Fruit fly (Drosophila melanogaster) whole organism, embryonic: ENCODE measurements around the gene CG43321.

ENCODE experiments used
- Antp ChIP-seq: fragments of 200-800 bp; sonication (Bioruptor generic); optimal IDR thresholded peaks from 3 replicates; lab custom pipeline; 2016; ENCODE audit warnings: missing biosample characterization, missing genetic modification characterization
- Blimp-1 ChIP-seq: fragments of 200-800 bp; sonication (Bioruptor generic); optimal IDR thresholded peaks from 3 replicates; lab custom pipeline; 2018; ENCODE audit warnings: missing biosample characterization, missing genetic modification characterization, mild to moderate bottlenecking, moderate library complexity, missing genetic modification reagents
- BtbVII ChIP-seq: fragments of 200-800 bp; sonication (Bioruptor generic); optimal IDR thresholded peaks from 3 replicates; lab custom pipeline; 2017; ENCODE audit warnings: missing biosample characterization, mild to moderate bottlenecking, missing genetic modification characterization
- Bteb2 ChIP-seq: fragments of 200-800 bp; sonication (Bioruptor generic); optimal IDR thresholded peaks from 2 replicates; lab custom pipeline; 2016; ENCODE audit warnings: missing biosample characterization, missing genetic modification characterization
- CG10959 ChIP-seq: fragments of 200-800 bp; sonication (Bioruptor generic); IDR thresholded peaks from 2 replicates; pipeline ENCODE4 v1.3.6; 2022; ENCODE audit warnings: missing biosample characterization, missing genetic modification characterization
- CG12299 ChIP-seq: fragments of 200-800 bp; sonication (Bioruptor generic); optimal IDR thresholded peaks from 2 replicates; lab custom pipeline; 2018; ENCODE audit warnings: missing biosample characterization, mild to moderate bottlenecking, missing genetic modification characterization
- CG12769 ChIP-seq: fragments of 200-800 bp; sonication (Bioruptor generic); optimal IDR thresholded peaks from 2 replicates; lab custom pipeline; 2019; ENCODE audit warnings: missing biosample characterization, mild to moderate bottlenecking, missing genetic modification characterization, moderate library complexity
- CG15514 ChIP-seq: fragments of 200-800 bp; sonication (Bioruptor generic); optimal IDR thresholded peaks from 3 replicates; lab custom pipeline; 2017; ENCODE audit warnings: missing biosample characterization, missing genetic modification characterization, mild to moderate bottlenecking, moderate library complexity, missing genetic modification reagents
- CG16815 ChIP-seq: fragments of 200-800 bp; sonication (Bioruptor generic); optimal IDR thresholded peaks from 3 replicates; lab custom pipeline; 2017; ENCODE audit warnings: missing biosample characterization, mild to moderate bottlenecking, missing genetic modification characterization
- CG17186 ChIP-seq: fragments of 200-800 bp; sonication (Bioruptor generic); optimal IDR thresholded peaks from 3 replicates; lab custom pipeline; 2017; ENCODE audit warnings: missing biosample characterization, missing genetic modification reagents, missing genetic modification characterization
- CG17328 ChIP-seq: fragments of 200-800 bp; sonication (Bioruptor generic); IDR thresholded peaks from 2 replicates; pipeline ENCODE4 v1.3.6; 2022; ENCODE audit warnings: missing biosample characterization, missing genetic modification characterization
- CG17612 ChIP-seq: fragments of 200-800 bp; sonication (Bioruptor generic); IDR thresholded peaks from 2 replicates; pipeline ENCODE4 v1.3.6; 2022; ENCODE audit warnings: missing biosample characterization, missing genetic modification characterization
- CG17912 ChIP-seq: fragments of 200-800 bp; sonication (Bioruptor generic); optimal IDR thresholded peaks from 2 replicates; lab custom pipeline; 2018; ENCODE audit warnings: missing biosample characterization, mild to moderate bottlenecking, missing genetic modification characterization
- CG18262 ChIP-seq: fragments of 200-800 bp; optimal IDR thresholded peaks from 3 replicates; lab custom pipeline; 2019; ENCODE audit warnings: missing biosample characterization, mild to moderate bottlenecking, missing genetic modification characterization, moderate library complexity
- CG18599 ChIP-seq: fragments of 200-800 bp; sonication (Bioruptor generic); optimal IDR thresholded peaks from 3 replicates; lab custom pipeline; 2017; ENCODE audit warnings: missing biosample characterization, missing genetic modification characterization, mild to moderate bottlenecking, moderate library complexity, missing genetic modification reagents
- CG2116 ChIP-seq: fragments of 200-800 bp; sonication (Bioruptor generic); optimal IDR thresholded peaks from 3 replicates; lab custom pipeline; 2018; ENCODE audit warnings: missing biosample characterization, mild to moderate bottlenecking, missing genetic modification characterization
- CG3726 ChIP-seq: fragments of 200-800 bp; sonication (Bioruptor generic); IDR thresholded peaks from 3 replicates; pipeline ENCODE4, ENCODE4 v1.3.6; 2022; ENCODE audit warnings: missing biosample characterization, missing genetic modification characterization
- CG5180 ChIP-seq: fragments of 200-800 bp; sonication (Bioruptor generic); optimal IDR thresholded peaks from 3 replicates; lab custom pipeline; 2017; ENCODE audit warnings: missing biosample characterization, missing genetic modification characterization, mild to moderate bottlenecking, moderate library complexity, missing genetic modification reagents
- CG6791 ChIP-seq: fragments of 200-800 bp; sonication (Bioruptor generic); IDR thresholded peaks from 3 replicates; pipeline ENCODE4 v1.3.6; 2022; ENCODE audit warnings: missing biosample characterization, missing genetic modification characterization; ENCODE audit not compliant: partially characterized antibody
- CG8281 ChIP-seq: fragments of 200-800 bp; sonication (Bioruptor generic); optimal IDR thresholded peaks from 2 replicates; lab custom pipeline; 2018; ENCODE audit warnings: missing biosample characterization, mild to moderate bottlenecking, missing genetic modification characterization, moderate library complexity
- CG8478 ChIP-seq: fragments of >200 bp; optimal IDR thresholded peaks from 2 replicates; lab custom pipeline; 2018
- CG9876 ChIP-seq: fragments of 200-800 bp; sonication (Bioruptor generic); optimal IDR thresholded peaks from 2 replicates; lab custom pipeline; 2016; ENCODE audit warnings: missing biosample characterization, missing genetic modification characterization
- Doc3 ChIP-seq: fragments of 200-800 bp; sonication (Bioruptor generic); IDR thresholded peaks from 3 replicates; pipeline ENCODE4 v1.3.6; 2022; ENCODE audit warnings: missing biosample characterization, missing genetic modification characterization; ENCODE audit not compliant: partially characterized antibody
- HHEX ChIP-seq: fragments of 200-800 bp; sonication (Bioruptor generic); optimal IDR thresholded peaks from 3 replicates; lab custom pipeline; 2017; ENCODE audit warnings: missing biosample characterization, mild to moderate bottlenecking, missing genetic modification characterization, missing genetic modification reagents
- Hey ChIP-seq: fragments of 200-800 bp; sonication (Bioruptor generic); optimal IDR thresholded peaks from 3 replicates; lab custom pipeline; 2018; ENCODE audit warnings: missing biosample characterization, mild to moderate bottlenecking, missing genetic modification characterization
- Hsf ChIP-seq: fragments of 200-800 bp; sonication (Bioruptor generic); optimal IDR thresholded peaks from 3 replicates; lab custom pipeline; 2016; ENCODE audit warnings: missing biosample characterization, missing genetic modification characterization
- Lhr ChIP-seq: fragments of 200-800 bp; sonication (Bioruptor generic); optimal IDR thresholded peaks from 3 replicates; lab custom pipeline; 2017; ENCODE audit warnings: mild to moderate bottlenecking, missing biosample characterization, missing genetic modification reagents, missing genetic modification characterization
- Meics ChIP-seq: fragments of 200-800 bp; sonication (Bioruptor generic); optimal IDR thresholded peaks from 2 replicates; lab custom pipeline; 2017; ENCODE audit warnings: missing biosample characterization, mild to moderate bottlenecking, missing genetic modification characterization
- NC2α ChIP-seq: fragments of 200-800 bp; sonication (Bioruptor generic); optimal IDR thresholded peaks from 2 replicates; lab custom pipeline; 2016; ENCODE audit warnings: missing biosample characterization, missing genetic modification characterization
- Nf-YA ChIP-seq: fragments of 200-800 bp; sonication (Bioruptor generic); IDR thresholded peaks from 2 replicates; pipeline ENCODE4 v1.3.6; 2022; ENCODE audit warnings: missing biosample characterization, missing genetic modification characterization
- Oli ChIP-seq: fragments of 200-800 bp; sonication (Bioruptor generic); optimal IDR thresholded peaks from 2 replicates; lab custom pipeline; 2018; ENCODE audit warnings: missing biosample characterization, mild to moderate bottlenecking, missing genetic modification characterization, moderate library complexity
- Poxn ChIP-seq: fragments of 200-800 bp; sonication (Bioruptor generic); IDR thresholded peaks from 2 replicates; pipeline ENCODE4 v1.3.6; 2022; ENCODE audit warnings: missing biosample characterization, missing genetic modification characterization
- bsh ChIP-seq, 2 experiments: fragments of 200-800 bp; sonication (Bioruptor generic); optimal IDR thresholded peaks; 2 replicates each; lab custom pipeline; 2017 to 2018; ENCODE audit warnings: mild to moderate bottlenecking in 2 of 2, missing biosample characterization in 2 of 2, missing genetic modification characterization in 2 of 2, moderate library complexity in 1 of 2
- disco-r ChIP-seq: fragments of 200-800 bp; sonication (Bioruptor generic); optimal IDR thresholded peaks from 2 replicates; lab custom pipeline; 2016; ENCODE audit warnings: missing biosample characterization, missing genetic modification characterization
- ems ChIP-seq: fragments of 200-800 bp; sonication (Bioruptor generic); optimal IDR thresholded peaks from 3 replicates; lab custom pipeline; 2016; ENCODE audit warnings: missing biosample characterization, missing genetic modification characterization
- en ChIP-seq: fragments of 200-800 bp; sonication (Bioruptor generic); optimal IDR thresholded peaks from 2 replicates; lab custom pipeline; 2016; ENCODE audit warnings: missing biosample characterization, missing genetic modification characterization
- fu2 ChIP-seq: fragments of 200-800 bp; sonication (Bioruptor generic); optimal IDR thresholded peaks from 2 replicates; lab custom pipeline; 2016; ENCODE audit warnings: missing biosample characterization, missing genetic modification characterization
- grau ChIP-seq: fragments of 200-800 bp; optimal IDR thresholded peaks from 3 replicates; lab custom pipeline; 2019; ENCODE audit warnings: missing biosample characterization, mild to moderate bottlenecking, missing genetic modification characterization, moderate library complexity
- h ChIP-seq: fragments of >200 bp; optimal IDR thresholded peaks from 2 replicates; lab custom pipeline; 2017
- knrl ChIP-seq: fragments of 200-800 bp; sonication (Bioruptor generic); IDR thresholded peaks from 3 replicates; pipeline ENCODE4 v1.3.6; 2022; ENCODE audit warnings: missing biosample characterization, missing genetic modification characterization; ENCODE audit not compliant: partially characterized antibody
- lbe ChIP-seq: fragments of 200-800 bp; sonication (Bioruptor generic); optimal IDR thresholded peaks from 2 replicates; lab custom pipeline; 2016; ENCODE audit warnings: missing biosample characterization, mild to moderate bottlenecking, missing genetic modification characterization
- mam ChIP-seq: fragments of 200-800 bp; sonication (Bioruptor generic); optimal IDR thresholded peaks from 3 replicates; lab custom pipeline; 2016; ENCODE audit warnings: missing biosample characterization, missing genetic modification characterization
- otp ChIP-seq: fragments of 200-800 bp; sonication (Bioruptor generic); IDR thresholded peaks from 3 replicates; pipeline ENCODE4, ENCODE4 v1.3.6; 2022; ENCODE audit warnings: missing biosample characterization, missing genetic modification characterization
- pros ChIP-seq: fragments of 200-800 bp; sonication (Bioruptor generic); optimal IDR thresholded peaks from 3 replicates; lab custom pipeline; 2019; ENCODE audit warnings: missing biosample characterization, mild to moderate bottlenecking, missing genetic modification characterization, moderate library complexity
- psq ChIP-seq: fragments of 200-800 bp; sonication (Bioruptor generic); optimal IDR thresholded peaks from 2 replicates; lab custom pipeline; 2017; ENCODE audit warnings: missing biosample characterization, missing genetic modification characterization
- seq ChIP-seq: fragments of 200-800 bp; sonication (Bioruptor generic); IDR thresholded peaks from 2 replicates; pipeline ENCODE4 v1.3.6; 2022; ENCODE audit warnings: missing biosample characterization, missing genetic modification characterization
- sr ChIP-seq: fragments of 200-800 bp; sonication (Bioruptor generic); IDR thresholded peaks from 3 replicates; pipeline ENCODE4 v1.3.6; 2022; ENCODE audit warnings: missing biosample characterization, missing genetic modification characterization
- ssp ChIP-seq: fragments of 200-800 bp; sonication (Bioruptor generic); IDR thresholded peaks from 2 replicates; pipeline ENCODE4 v1.3.6; 2022; ENCODE audit warnings: missing biosample characterization, missing genetic modification characterization
- tna ChIP-seq: fragments of 200-800 bp; sonication (Bioruptor generic); IDR thresholded peaks from 2 replicates; pipeline ENCODE4 v1.3.6; 2022; ENCODE audit warnings: missing biosample characterization, missing genetic modification characterization; ENCODE audit not compliant: partially characterized antibody
- unpg ChIP-seq: fragments of 200-800 bp; sonication (Bioruptor generic); optimal IDR thresholded peaks from 3 replicates; lab custom pipeline; 2018; ENCODE audit warnings: missing biosample characterization, mild to moderate bottlenecking, missing genetic modification characterization, moderate library complexity
- zen ChIP-seq: fragments of 200-800 bp; sonication (Bioruptor generic); optimal IDR thresholded peaks from 3 replicates; lab custom pipeline; 2018; ENCODE audit warnings: missing biosample characterization, mild to moderate bottlenecking, missing genetic modification characterization, moderate library complexity

The CG43321 gene

DNA sequence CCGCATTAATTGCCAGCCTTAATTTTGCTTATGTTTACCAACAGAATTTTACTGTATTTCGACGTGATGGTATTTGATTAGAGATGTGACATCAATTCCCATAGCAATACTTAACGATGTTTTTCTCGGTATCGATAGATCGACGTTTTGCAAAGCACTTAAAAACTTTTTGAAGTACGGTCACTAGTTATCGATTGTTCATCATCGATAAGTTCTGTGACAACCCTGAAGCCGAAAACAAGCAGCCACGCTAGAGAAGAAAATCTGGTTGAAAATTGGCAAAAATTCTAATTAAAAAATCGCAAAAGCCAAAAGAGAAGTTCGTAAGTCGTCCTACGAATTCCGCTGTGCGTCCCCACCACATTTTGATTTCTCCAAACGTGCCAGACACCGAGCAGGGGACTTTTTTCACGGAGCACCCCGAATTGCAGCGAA is 20.5 kb downstream of the CG43321 start, which contains the start of the genes Rab30 and Caper (continued):
- TF ChIP-seq CG17328 (GFP tag; lab: Robert Waterston, UW) (peak; percentile 11; the same call in 1 of the 2 replicates), knrl (peak; percentile 99), CG2116 (peak; percentile 99), psq (GFP tag; lab: Kevin White, UChicago) (no peak), CG17912 (GFP tag; lab: Kevin White, UChicago) (peak; percentile 26), en (GFP tag; lab: Kevin White, UChicago) (no peak), CG10959 (GFP tag; lab: Robert Waterston, UW) (no peak), CG9876 (GFP tag; lab: Kevin White, UChicago) (no peak), ems (peak; percentile 54), CG8281 (tag; lab: Kevin White, UChicago) (no peak), NC2α (GFP tag; lab: Kevin White, UChicago) (peak; percentile 25), lbe (GFP tag; lab: Kevin White, UChicago) (peak; percentile 62), CG18599 (GFP tag; lab: Kevin White, UChicago) (no peak), Hsf (GFP tag; lab: Kevin White, UChicago) (peak; percentile 60), CG6791 (GFP tag; lab: Robert Waterston, UW) (peak; percentile 99), h (lab: Kevin White, UChicago) (no peak), Poxn (GFP tag; lab: Robert Waterston, UW) (no peak), Antp (GFP tag; lab: Kevin White, UChicago) (peak; percentile 77), CG17186 (no peak), CG17612 (no peak), CG5180 (GFP tag; lab: Kevin White, UChicago) (no peak), CG3726 (GFP tag; lab: Robert Waterston, UW) (no peak), Doc3 (peak; percentile 96), bsh (GFP tag; optimal IDR thresholded peaks at IDR 0.05; lab: Kevin White, UChicago) (peak in 1 of 2 experiments; percentile 43), HHEX (GFP tag; lab: Kevin White, UChicago) (no peak), CG8478 (no peak), mam (peak; percentile 83), unpg (peak; percentile 22), tna (GFP tag; lab: Robert Waterston, UW) (peak; percentile 96), fu2 (GFP tag; lab: Kevin White, UChicago) (peak; percentile 57), Meics (GFP tag; lab: Kevin White, UChicago) (no peak), Nf-YA (GFP tag; lab: Robert Waterston, UW) (no peak), Bteb2 (GFP tag; lab: Kevin White, UChicago) (peak; percentile 21), sr (GFP tag; lab: Robert Waterston, UW) (no peak), Oli (no peak), Lhr (GFP tag; lab: Kevin White, UChicago) (peak; percentile 54), ssp (GFP tag; lab: Robert Waterston, UW) (peak; percentile 62), Blimp-1 (no peak), CG12299 (tag; lab: Kevin White, UChicago) (peak; percentile 55), CG16815 (no peak), pros (GFP tag; lab: Kevin White, UChicago) (no peak), otp (GFP tag; lab: Robert Waterston, UW) (peak; percentile 37; the same call in 1 of the 3 replicates), grau (tag; lab: Kevin White, UChicago) (peak; percentile 77), BtbVII (GFP tag; lab: Kevin White, UChicago) (no peak), CG18262 (tag; lab: Kevin White, UChicago) (peak; percentile 9), CG15514 (GFP tag; lab: Kevin White, UChicago) (peak; percentile 66), Hey (tag; lab: Kevin White, UChicago) (no peak), CG12769 (tag; lab: Kevin White, UChicago) (peak; percentile 70), zen (tag; lab: Kevin White, UChicago) (peak; percentile 62), seq (no peak), disco-r (GFP tag; lab: Kevin White, UChicago) (no peak)
